Worm (Caenorhabditis elegans) whole organism, L4 larva: Measurements from ENCODE around the gene zmp-3.

ENCODE experiments used
- F26F4.8 ChIP-seq: fragments of 200-800 bp; sonication (Bioruptor generic); conservative IDR thresholded peaks from 2 replicates; pipeline ENCODE4 v1.3.6; 2022; ENCODE audit warnings: missing genetic modification characterization, missing compliant biosample characterization
- F49E8.2 ChIP-seq: sonication (generic microtip); optimal IDR thresholded peaks from 2 replicates; lab custom pipeline; 2016; ENCODE audit warnings: missing compliant biosample characterization, mild to moderate bottlenecking, missing genetic modification characterization, borderline replicate concordance
- R02D3.7 ChIP-seq: fragments of 150-350 bp; sonication (generic microtip); optimal IDR thresholded peaks from 3 replicates; lab custom pipeline; 2014; ENCODE audit warnings: missing biosample characterization, missing genetic modification characterization
- T20F7.1 ChIP-seq: fragments of 200-800 bp; sonication (Bioruptor generic); optimal IDR thresholded peaks from 2 replicates; lab custom pipeline; 2018; ENCODE audit warnings: mild to moderate bottlenecking, missing genetic modification characterization, missing compliant biosample characterization
- Y48G9A.11 ChIP-seq: fragments of 200-800 bp; sonication (Bioruptor generic); IDR thresholded peaks from 2 replicates; pipeline ENCODE4 v1.3.6; 2022; ENCODE audit warnings: missing genetic modification reagents, missing genetic modification characterization, missing compliant biosample characterization
- Y75B8A.6 ChIP-seq: fragments of 200-800 bp; sonication (Bioruptor generic); IDR thresholded peaks from 2 replicates; pipeline ENCODE4 v1.3.6; 2022; ENCODE audit warnings: missing genetic modification reagents, missing genetic modification characterization, missing compliant biosample characterization
- ZK337.2 ChIP-seq: fragments of 200-800 bp; sonication (Bioruptor generic); IDR thresholded peaks from 2 replicates; pipeline ENCODE4 v1.3.6; 2022; ENCODE audit warnings: missing genetic modification reagents, missing genetic modification characterization, missing compliant biosample characterization
- arid-1 ChIP-seq: fragments of 200-800 bp; sonication (Bioruptor generic); conservative IDR thresholded peaks from 2 replicates; pipeline ENCODE4 v1.3.6; 2022; ENCODE audit warnings: missing genetic modification reagents, missing genetic modification characterization, missing compliant biosample characterization
- ceh-28 ChIP-seq: fragments of 150-350 bp; optimal IDR thresholded peaks from 2 replicates; lab custom pipeline; 2014; ENCODE audit warnings: missing biosample characterization, missing genetic modification reagents, missing genetic modification characterization
- ces-1 ChIP-seq: fragments of 150-350 bp; sonication (generic microtip); optimal IDR thresholded peaks from 4 replicates; lab custom pipeline; 2014; ENCODE audit warnings: missing biosample characterization, missing genetic modification reagents, missing genetic modification characterization
- daf-16 ChIP-seq, 3 experiments: sonication (generic microtip); optimal IDR thresholded peaks; 2 replicates each; lab custom pipeline; 2016 to 2017; ENCODE audit warnings: missing genetic modification characterization in 3 of 3, missing genetic modification reagents in 3 of 3, mild to moderate bottlenecking in 2 of 3, missing compliant biosample characterization in 2 of 3, missing biosample characterization in 1 of 3, moderate library complexity in 1 of 3
- dpl-1 ChIP-seq: fragments of 150-350 bp; optimal IDR thresholded peaks from 2 replicates; lab custom pipeline; 2014; ENCODE audit warnings: missing biosample characterization, missing genetic modification reagents, missing genetic modification characterization
- egl-27 ChIP-seq: sonication (generic microtip); optimal IDR thresholded peaks from 3 replicates; lab custom pipeline; 2017; ENCODE audit warnings: missing biosample characterization, missing genetic modification reagents, missing genetic modification characterization
- egl-43 ChIP-seq: fragments of 200-800 bp; sonication (Bioruptor generic); IDR thresholded peaks from 2 replicates; pipeline ENCODE4 v1.3.6; 2022; ENCODE audit warnings: missing genetic modification reagents, missing genetic modification characterization, missing compliant biosample characterization
- gei-8 ChIP-seq: fragments of 200-800 bp; sonication (Bioruptor generic); optimal IDR thresholded peaks from 2 replicates; lab custom pipeline; 2018; ENCODE audit warnings: mild to moderate bottlenecking, missing genetic modification characterization, missing compliant biosample characterization
- hlh-30 ChIP-seq: sonication (generic microtip); optimal IDR thresholded peaks from 2 replicates; lab custom pipeline; 2017; ENCODE audit warnings: antibody characterized with exemption, mild to moderate bottlenecking, missing genetic modification characterization, missing compliant biosample characterization; ENCODE audit not compliant: insufficient read depth
- jun-1 ChIP-seq: fragments of 150-350 bp; optimal IDR thresholded peaks from 2 replicates; lab custom pipeline; 2014; ENCODE audit warnings: missing biosample characterization, missing genetic modification reagents, missing genetic modification characterization
- lin-1 ChIP-seq: fragments of 200-800 bp; sonication (Bioruptor generic); IDR thresholded peaks from 2 replicates; pipeline ENCODE4 v1.3.6; 2022; ENCODE audit warnings: missing genetic modification reagents, missing genetic modification characterization, missing compliant biosample characterization
- lin-13 ChIP-seq: fragments of 150-350 bp; optimal IDR thresholded peaks from 2 replicates; lab custom pipeline; 2014; ENCODE audit warnings: missing biosample characterization, missing genetic modification reagents, missing genetic modification characterization
- lin-15B ChIP-seq: fragments of 150-350 bp; sonication (generic microtip); optimal IDR thresholded peaks from 3 replicates; lab custom pipeline; 2014; ENCODE audit warnings: missing biosample characterization, missing genetic modification characterization
- lir-3 ChIP-seq: sonication (generic microtip); optimal IDR thresholded peaks from 2 replicates; lab custom pipeline; 2016; ENCODE audit warnings: mild to moderate bottlenecking, missing genetic modification characterization, missing compliant biosample characterization
- lsy-2 ChIP-seq, 2 experiments: fragments of 150-350 bp in 1 of 2; sonication (generic microtip) in 1 of 2; optimal IDR thresholded peaks; 2 replicates each; lab custom pipeline; 2014 to 2017; ENCODE audit warnings: missing biosample characterization in 2 of 2, missing genetic modification characterization in 2 of 2
- madf-5 ChIP-seq, 2 experiments: fragments of 200-800 bp; sonication (Bioruptor generic); IDR thresholded peaks; 2 replicates each; pipeline ENCODE4 v1.3.6; 2022; ENCODE audit warnings: missing compliant biosample characterization in 2 of 2, missing genetic modification characterization in 2 of 2
- madf-9 ChIP-seq: fragments of 200-800 bp; sonication (Bioruptor generic); conservative IDR thresholded peaks from 2 replicates; pipeline ENCODE4 v1.3.6; 2022; ENCODE audit warnings: missing genetic modification reagents, missing genetic modification characterization, missing compliant biosample characterization
- mdl-1 ChIP-seq, 2 experiments: fragments of 150-350 bp in 1 of 2; sonication (generic microtip) in 1 of 2; optimal IDR thresholded peaks; 2 replicates each; lab custom pipeline; 2014 to 2017; ENCODE audit warnings: missing biosample characterization in 2 of 2, missing genetic modification characterization in 2 of 2
- mdt-29 ChIP-seq: fragments of 200-800 bp; sonication (Bioruptor generic); IDR thresholded peaks from 2 replicates; pipeline ENCODE4 v1.3.6; 2022; ENCODE audit warnings: missing genetic modification reagents, missing genetic modification characterization, missing compliant biosample characterization
- mxl-2 ChIP-seq: fragments of 200-800 bp; sonication (Bioruptor generic); conservative IDR thresholded peaks from 2 replicates; pipeline ENCODE4 v1.3.6; 2022; ENCODE audit warnings: missing genetic modification reagents, missing genetic modification characterization, missing compliant biosample characterization
- mxl-3 ChIP-seq: fragments of 200-800 bp; sonication (Bioruptor generic); optimal IDR thresholded peaks from 2 replicates; lab custom pipeline; 2018; ENCODE audit warnings: mild to moderate bottlenecking, missing genetic modification characterization, missing compliant biosample characterization
- nhr-111 ChIP-seq: fragments of 200-800 bp; sonication (Bioruptor generic); optimal IDR thresholded peaks from 2 replicates; lab custom pipeline; 2018; ENCODE audit warnings: mild to moderate bottlenecking, missing genetic modification characterization, missing compliant biosample characterization
- nhr-25 ChIP-seq: sonication (generic microtip); optimal IDR thresholded peaks from 2 replicates; lab custom pipeline; 2017; ENCODE audit warnings: missing genetic modification characterization, mild to moderate bottlenecking, missing compliant biosample characterization, antibody characterized with exemption, moderate library complexity, borderline replicate concordance; ENCODE audit not compliant: insufficient read depth
- nhr-41 ChIP-seq: fragments of 200-800 bp; sonication (Bioruptor generic); IDR thresholded peaks from 2 replicates; pipeline ENCODE4 v1.3.6; 2022; ENCODE audit warnings: missing genetic modification reagents, missing genetic modification characterization, missing compliant biosample characterization
- nhr-42 ChIP-seq: fragments of 200-800 bp; sonication (Bioruptor generic); IDR thresholded peaks from 2 replicates; pipeline ENCODE4 v1.3.6; 2022; ENCODE audit warnings: missing genetic modification characterization, missing compliant biosample characterization
- nhr-6 ChIP-seq: fragments of 150-350 bp; optimal IDR thresholded peaks from 2 replicates; lab custom pipeline; 2014; ENCODE audit warnings: missing biosample characterization, missing genetic modification characterization
- pqm-1 ChIP-seq: sonication (generic microtip); optimal IDR thresholded peaks from 2 replicates; lab custom pipeline; 2017; ENCODE audit warnings: missing biosample characterization, missing genetic modification characterization
- rbr-2 ChIP-seq: sonication (generic microtip); optimal IDR thresholded peaks from 2 replicates; lab custom pipeline; 2016; ENCODE audit warnings: missing genotype, missing genetic modification characterization, missing compliant biosample characterization
- sdz-12 ChIP-seq: fragments of 200-800 bp; sonication (Bioruptor generic); optimal IDR thresholded peaks from 2 replicates; lab custom pipeline; 2018; ENCODE audit warnings: mild to moderate bottlenecking, missing genetic modification characterization, missing compliant biosample characterization
- snpc-4 ChIP-seq: fragments of 150-350 bp; optimal IDR thresholded peaks from 2 replicates; lab custom pipeline; 2014; ENCODE audit warnings: missing biosample characterization, missing genetic modification characterization
- spr-3 ChIP-seq: fragments of 200-800 bp; sonication (Bioruptor generic); optimal IDR thresholded peaks from 2 replicates; lab custom pipeline; 2018; ENCODE audit warnings: mild to moderate bottlenecking, missing genetic modification characterization, missing compliant biosample characterization
- vab-7 ChIP-seq: fragments of 200-800 bp; sonication (Bioruptor generic); IDR thresholded peaks from 2 replicates; pipeline ENCODE4 v1.3.6; 2022; ENCODE audit warnings: missing genetic modification reagents, missing genetic modification characterization, missing compliant biosample characterization
- zfp-3 ChIP-seq: fragments of 200-800 bp; sonication (Bioruptor generic); conservative IDR thresholded peaks from 2 replicates; pipeline ENCODE4 v1.3.6; 2022; ENCODE audit warnings: missing genetic modification reagents, missing genetic modification characterization, missing compliant biosample characterization
- zip-11 ChIP-seq: fragments of 200-800 bp; sonication (Bioruptor generic); IDR thresholded peaks from 2 replicates; pipeline ENCODE4 v1.3.6; 2022; ENCODE audit warnings: missing genetic modification characterization, missing compliant biosample characterization
- zip-2 ChIP-seq: fragments of 150-350 bp; optimal IDR thresholded peaks from 2 replicates; lab custom pipeline; 2014; ENCODE audit warnings: missing biosample characterization, missing genetic modification characterization
- ztf-11 ChIP-seq: fragments of 150-350 bp; optimal IDR thresholded peaks from 2 replicates; lab custom pipeline; 2014; ENCODE audit warnings: missing biosample characterization, missing genetic modification characterization

The zmp-3 gene

DNA sequence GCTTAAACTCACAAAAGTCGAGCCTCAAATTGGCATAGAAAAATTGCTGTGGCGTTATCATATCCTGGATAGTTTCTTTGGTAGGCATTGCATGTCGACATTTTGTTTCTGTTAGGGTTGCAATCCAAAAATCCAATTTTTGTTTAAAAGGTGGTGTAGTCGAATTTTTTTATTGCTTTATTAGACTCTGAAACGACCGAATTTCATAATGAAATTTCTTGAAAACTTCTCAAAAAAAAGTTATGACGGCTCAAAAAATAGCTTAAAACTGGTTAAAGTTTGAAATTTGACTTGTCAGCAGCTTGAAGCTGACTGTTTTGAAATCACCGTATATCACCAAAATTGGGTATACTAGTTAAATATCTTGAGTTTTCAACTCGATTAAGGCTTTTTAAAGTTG lies 32.0 kb upstream of the zmp-3 start, which contains the start of gene srw-143:
TSS of gene srw-143 (minus strand) at position 101 of the 400 bp plus-strand sequence.
- TF ChIP-seq zip-2 (tag; lab: Kevin White, UChicago) (no peak), arid-1 (GFP tag; lab: Robert Waterston, UW) (no peak), pqm-1 (tag; lab: Kevin White, UChicago) (no peak), mxl-3 (GFP tag; lab: Kevin White, UChicago) (no peak), nhr-41 (GFP tag; lab: Robert Waterston, UW) (no peak), ces-1 (no peak), nhr-111 (GFP tag; lab: Kevin White, UChicago) (no peak), lin-13 (GFP tag; lab: Kevin White, UChicago) (no peak), lin-15B (tag; lab: Kevin White, UChicago) (no peak), gei-8 (no peak), zfp-3 (GFP tag; lab: Robert Waterston, UW) (no peak), nhr-42 (no peak), ztf-11 (tag; lab: Kevin White, UChicago) (no peak), lin-1 (no peak)

DNA sequence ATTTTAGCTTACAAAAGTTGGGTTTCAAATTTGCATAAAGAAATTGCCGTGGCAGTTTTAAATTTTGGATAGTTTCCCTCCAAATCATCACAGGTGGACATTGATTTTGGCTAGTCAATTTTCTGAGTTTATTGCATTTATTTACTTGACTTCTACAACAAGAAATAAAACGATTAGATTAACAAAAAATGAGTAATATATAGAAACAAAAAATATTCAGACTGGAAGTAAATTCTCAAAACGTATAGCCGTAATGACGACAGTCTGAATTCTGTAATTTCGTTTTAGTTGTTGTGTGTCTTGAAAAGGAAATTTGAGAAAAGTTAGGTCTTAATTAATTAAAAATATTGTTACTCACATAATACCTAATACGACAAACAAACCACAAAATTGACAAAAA lies 29.1 kb upstream of the zmp-3 start, which contains the start of gene srw-141:
TSS of gene srw-141 (minus strand) at position 101 of the 400 bp plus-strand sequence.
- TF ChIP-seq Y48G9A.11 (GFP tag; lab: Robert Waterston, UW) (no peak), egl-43 (GFP tag; lab: Robert Waterston, UW) (no peak), T20F7.1 (GFP tag; lab: Kevin White, UChicago) (no peak), sdz-12 (GFP tag; lab: Kevin White, UChicago) (no peak), jun-1 (tag; lab: Kevin White, UChicago) (no peak), mdt-29 (GFP tag; lab: Robert Waterston, UW) (no peak), dpl-1 (GFP tag; lab: Kevin White, UChicago) (no peak), F26F4.8 (GFP tag; lab: Robert Waterston, UW) (no peak), lsy-2 (tag; optimal IDR thresholded peaks at IDR 0.05; lab: Kevin White, UChicago) (no peak), mxl-2 (GFP tag; lab: Robert Waterston, UW) (no peak), spr-3 (GFP tag; lab: Kevin White, UChicago) (no peak), snpc-4 (tag; lab: Kevin White, UChicago) (no peak), nhr-25 (tag; lab: Kevin White, UChicago) (no peak), R02D3.7 (tag; lab: Kevin White, UChicago) (no peak), Y75B8A.6 (GFP tag; lab: Robert Waterston, UW) (no peak), hlh-30 (tag; lab: Kevin White, UChicago) (no peak), madf-5 (GFP tag; IDR thresholded peaks at IDR 0.05; lab: Robert Waterston, UW) (no peak), nhr-111 (GFP tag; lab: Kevin White, UChicago) (no peak), madf-9 (GFP tag; lab: Robert Waterston, UW) (no peak), zip-11 (no peak)

DNA sequence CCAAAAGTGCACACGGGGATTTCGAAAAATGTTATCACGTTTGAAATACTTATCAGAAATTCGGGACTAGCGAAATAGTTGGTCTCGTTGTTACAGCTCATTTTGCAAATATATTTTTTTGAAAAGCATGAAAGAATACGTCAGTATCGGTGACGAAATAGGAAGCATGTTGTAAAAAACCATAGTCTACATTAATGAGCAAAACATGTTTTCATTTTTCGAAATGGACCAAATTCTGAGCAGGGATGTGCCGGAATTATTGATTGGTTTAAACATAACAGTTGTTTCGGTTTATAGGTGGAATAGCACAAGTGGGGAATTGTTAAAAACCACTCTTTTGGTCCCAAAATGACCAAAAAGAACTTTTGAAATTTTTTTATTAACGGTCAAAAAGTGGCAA lies 24.6 kb upstream of the zmp-3 start, which contains the start of gene srh-247:
TSS of gene srh-247 (minus strand) at position 101 of the 400 bp plus-strand sequence.
- no peak for TF ChIP-seq F49E8.2 (tag; lab: Kevin White, UChicago)
- TF ChIP-seq rbr-2, result no peak
- TF ChIP-seq egl-27 (tag; lab: Kevin White, UChicago), result no peak
- no peak for TF ChIP-seq madf-9 (GFP tag; lab: Robert Waterston, UW)
- TF ChIP-seq pqm-1 (tag; lab: Kevin White, UChicago), result no peak
- TF ChIP-seq ceh-28 (tag; lab: Kevin White, UChicago), result no peak
- TF ChIP-seq ces-1, result no peak
- no peak for TF ChIP-seq vab-7 (GFP tag; lab: Robert Waterston, UW)
- TF ChIP-seq T20F7.1 (GFP tag; lab: Kevin White, UChicago), result no peak
- no peak for TF ChIP-seq egl-43 (GFP tag; lab: Robert Waterston, UW)
- no peak for TF ChIP-seq daf-16 (GFP tag; optimal IDR thresholded peaks at IDR 0.05; lab: Kevin White, UChicago)
- no peak for TF ChIP-seq daf-16 (tag; optimal IDR thresholded peaks at IDR 0.05; lab: Kevin White, UChicago)
- no peak for TF ChIP-seq lin-13 (GFP tag; lab: Kevin White, UChicago)
- no peak for TF ChIP-seq lir-3 (tag; lab: Kevin White, UChicago)
- TF ChIP-seq lin-15B (tag; lab: Kevin White, UChicago), result no peak
- no peak for TF ChIP-seq mxl-2 (GFP tag; lab: Robert Waterston, UW)
- TF ChIP-seq mdl-1 (tag; optimal IDR thresholded peaks at IDR 0.05; lab: Kevin White, UChicago), result no peak
- TF ChIP-seq nhr-6 (tag; lab: Kevin White, UChicago), result no peak
- no peak for TF ChIP-seq ZK337.2
- TF ChIP-seq, all 104 proteins: peak for 0
